Fruit fly (Drosophila melanogaster): ENCODE data around the gene hzg.
A peak's percentile ranks its signal among the peaks of the same experiment; 100 is the strongest.

Gene hzg

dm6 chr3L:16045083-16045830 is 40.7 kb upstream of the hzg start:
- TF ChIP-seq CTCF (optimal IDR thresholded peaks at IDR 0.05) (no peak), CG8478 (optimal IDR thresholded peaks at IDR 0.05) (no peak)

dm6 chr3L:16043782-16044352 is 39.3 kb upstream of the hzg start:
- TF ChIP-seq CTCF (optimal IDR thresholded peaks at IDR 0.05) = no peak

dm6 chr3L:16043045-16043781 is 38.7 kb upstream of the hzg start:
- TF ChIP-seq CG8478 (optimal IDR thresholded peaks at IDR 0.05) (no peak), CTCF (optimal IDR thresholded peaks at IDR 0.05) (no peak)

dm6 chr3L:16042640-16043039 is 38.1 kb upstream of the hzg start:
- TF ChIP-seq CTCF (optimal IDR thresholded peaks at IDR 0.05) = no peak
- TF ChIP-seq CG8478 (optimal IDR thresholded peaks at IDR 0.05) = no peak

- no peak for TF ChIP-seq CG8478 (optimal IDR thresholded peaks at IDR 0.05)
- no peak for TF ChIP-seq CTCF (optimal IDR thresholded peaks at IDR 0.05)
Observed at dm6 chr3L:16042080-16042344, 37.5 kb upstream of the hzg start.

dm6 chr3L:16041260-16042079 is 36.9 kb upstream of the hzg start:
- TF ChIP-seq CTCF (optimal IDR thresholded peaks at IDR 0.05) (no peak), CG8478 (optimal IDR thresholded peaks at IDR 0.05) (no peak)

dm6 chr3L:16040389-16040788 is 35.9 kb upstream of the hzg start:
- TF ChIP-seq CG8478 (optimal IDR thresholded peaks at IDR 0.05) (no peak), CTCF (optimal IDR thresholded peaks at IDR 0.05) (no peak)

dm6 chr3L:16039063-16039462 is 34.5 kb upstream of the hzg start:
- TF ChIP-seq CTCF (optimal IDR thresholded peaks at IDR 0.05) (no peak), CG8478 (optimal IDR thresholded peaks at IDR 0.05) (no peak)

dm6 chr3L:16037690-16038332 is 33.3 kb upstream of the hzg start:
- TF ChIP-seq CTCF (optimal IDR thresholded peaks at IDR 0.05) (no peak), CG8478 (optimal IDR thresholded peaks at IDR 0.05) (no peak)

dm6 chr3L:16037048-16037477 is 32.5 kb upstream of the hzg start:
- TF ChIP-seq CG8478 (optimal IDR thresholded peaks at IDR 0.05) (no peak), CTCF (optimal IDR thresholded peaks at IDR 0.05) (peak; percentile 55 to 73)

dm6 chr3L:16035185-16035584 is 30.6 kb upstream of the hzg start, which contains the start of gene CG5895:
Gene CG5895, plus strand, starts transcription at chr3L:16035485.
- no peak for TF ChIP-seq CG8478 (optimal IDR thresholded peaks at IDR 0.05)
- TF ChIP-seq CTCF (optimal IDR thresholded peaks at IDR 0.05) = no peak

dm6 chr3L:16034224-16034623 is 29.7 kb upstream of the hzg start, which contains the start of gene CG42538:
Gene CG42538, plus strand, starts transcription at chr3L:16034524.
- TF ChIP-seq CTCF (optimal IDR thresholded peaks at IDR 0.05) = no peak
- no peak for TF ChIP-seq CG8478 (optimal IDR thresholded peaks at IDR 0.05)

- no peak for TF ChIP-seq CTCF (optimal IDR thresholded peaks at IDR 0.05)
- TF ChIP-seq CG8478 (optimal IDR thresholded peaks at IDR 0.05) = no peak
Observed at dm6 chr3L:16033090-16033828, 28.7 kb upstream of the hzg start, which contains the start of the genes CG42717 and CG42716. Gene CG42717, minus strand, starts transcription at chr3L:16033190. Gene CG42716, plus strand, starts transcription at chr3L:16033778.

dm6 chr3L:16028924-16029323 is 24.4 kb upstream of the hzg start:
- TF ChIP-seq CTCF (optimal IDR thresholded peaks at IDR 0.05) (no peak), CG8478 (optimal IDR thresholded peaks at IDR 0.05) (no peak)
